Fruit fly (Drosophila melanogaster) whole organism, embryonic: ENCODE results near the gene mthl9.

Experiments
- Ada2b ChIP-seq: fragments of 200-800 bp; sonication (Bioruptor generic); IDR thresholded peaks from 2 replicates; pipeline ENCODE4 v1.3.6; 2022; ENCODE audit warnings: missing biosample characterization, missing genetic modification characterization
- Adf1 ChIP-seq: fragments of 200-800 bp; sonication (Bioruptor generic); IDR thresholded peaks from 2 replicates; pipeline ENCODE4 v1.3.6; 2022; ENCODE audit warnings: missing biosample characterization, missing genetic modification characterization
- Aef1 ChIP-seq: fragments of 200-800 bp; sonication (Bioruptor generic); IDR thresholded peaks from 3 replicates; pipeline ENCODE4 v1.3.6; 2022; ENCODE audit warnings: missing biosample characterization, missing genetic modification characterization
- Asciz ChIP-seq: fragments of 200-800 bp; sonication (Bioruptor generic); optimal IDR thresholded peaks from 2 replicates; lab custom pipeline; 2017; ENCODE audit warnings: missing biosample characterization, mild to moderate bottlenecking, missing genetic modification characterization, missing genetic modification reagents
- Bdp1 ChIP-seq: fragments of 200-800 bp; sonication (Bioruptor generic); optimal IDR thresholded peaks from 3 replicates; lab custom pipeline; 2016; ENCODE audit warnings: missing biosample characterization, missing genetic modification characterization
- CG10274 ChIP-seq: fragments of 200-800 bp; sonication (Bioruptor generic); optimal IDR thresholded peaks from 3 replicates; lab custom pipeline; 2017; ENCODE audit warnings: missing biosample characterization, mild to moderate bottlenecking, missing genetic modification characterization
- CG10321 ChIP-seq: fragments of 200-800 bp; sonication (Bioruptor generic); IDR thresholded peaks from 2 replicates; pipeline ENCODE4 v1.3.6; 2022; ENCODE audit warnings: missing biosample characterization, missing genetic modification characterization
- CG10431 ChIP-seq: fragments of 200-800 bp; sonication (Bioruptor generic); optimal IDR thresholded peaks from 3 replicates; lab custom pipeline; 2018; ENCODE audit warnings: missing biosample characterization, mild to moderate bottlenecking, missing genetic modification characterization
- CG10462 ChIP-seq: fragments of 200-800 bp; sonication (Bioruptor generic); optimal IDR thresholded peaks from 2 replicates; lab custom pipeline; 2016; ENCODE audit warnings: missing biosample characterization, missing genetic modification characterization
- CG11504 ChIP-seq: fragments of 200-800 bp; sonication (Bioruptor generic); optimal IDR thresholded peaks from 3 replicates; lab custom pipeline; 2019; ENCODE audit warnings: missing biosample characterization, mild to moderate bottlenecking, missing genetic modification characterization, moderate library complexity
- CG11695 ChIP-seq: fragments of 200-800 bp; sonication (Bioruptor generic); IDR thresholded peaks from 3 replicates; pipeline ENCODE4 v1.3.6; 2022; ENCODE audit warnings: missing biosample characterization, missing genetic modification characterization
- CG11696 ChIP-seq: fragments of 200-800 bp; sonication (Bioruptor generic); IDR thresholded peaks from 2 replicates; pipeline ENCODE4 v1.3.6; 2022; ENCODE audit warnings: missing biosample characterization, missing genetic modification characterization
- CG14667 ChIP-seq: fragments of 200-800 bp; sonication (Bioruptor generic); IDR thresholded peaks from 2 replicates; pipeline ENCODE4 v1.3.6; 2022; ENCODE audit warnings: missing biosample characterization, missing genetic modification characterization
- CG15269 ChIP-seq: fragments of 200-800 bp; sonication (Bioruptor generic); optimal IDR thresholded peaks from 2 replicates; lab custom pipeline; 2018; ENCODE audit warnings: missing biosample characterization, mild to moderate bottlenecking, missing genetic modification characterization, moderate library complexity
- CG15514 ChIP-seq: fragments of 200-800 bp; sonication (Bioruptor generic); optimal IDR thresholded peaks from 3 replicates; lab custom pipeline; 2017; ENCODE audit warnings: missing biosample characterization, missing genetic modification characterization, mild to moderate bottlenecking, moderate library complexity, missing genetic modification reagents
- CG17361 ChIP-seq: fragments of 200-800 bp; sonication (Bioruptor generic); IDR thresholded peaks from 3 replicates; pipeline ENCODE4 v1.3.6; 2022; ENCODE audit warnings: missing biosample characterization, missing genetic modification characterization
- CG17802 ChIP-seq: fragments of 200-800 bp; sonication (Bioruptor generic); optimal IDR thresholded peaks from 2 replicates; lab custom pipeline; 2018; ENCODE audit warnings: missing biosample characterization, mild to moderate bottlenecking, missing genetic modification characterization, moderate library complexity
- CG1792 ChIP-seq: fragments of 200-800 bp; sonication (Bioruptor generic); optimal IDR thresholded peaks from 2 replicates; lab custom pipeline; 2016; ENCODE audit warnings: missing biosample characterization, missing genetic modification characterization
- CG18011 ChIP-seq: fragments of 200-800 bp; sonication (Bioruptor generic); optimal IDR thresholded peaks from 2 replicates; lab custom pipeline; 2017; ENCODE audit warnings: missing biosample characterization, missing genetic modification characterization, mild to moderate bottlenecking, moderate library complexity, missing genotype
- CG2199 ChIP-seq: fragments of 200-800 bp; sonication (Bioruptor generic); IDR thresholded peaks from 3 replicates; pipeline ENCODE4 v1.3.6; 2022; ENCODE audit warnings: missing biosample characterization, missing genetic modification characterization
- CG2678 ChIP-seq: fragments of 200-800 bp; sonication (Bioruptor generic); optimal IDR thresholded peaks from 3 replicates; lab custom pipeline; 2019; ENCODE audit warnings: missing biosample characterization, mild to moderate bottlenecking, missing genetic modification characterization, moderate library complexity
- CG34376 ChIP-seq: fragments of 200-800 bp; sonication (Bioruptor generic); optimal IDR thresholded peaks from 2 replicates; lab custom pipeline; 2018; ENCODE audit warnings: missing biosample characterization, mild to moderate bottlenecking, missing genetic modification characterization
- CG4617 ChIP-seq: fragments of 200-800 bp; sonication (Bioruptor generic); optimal IDR thresholded peaks from 3 replicates; lab custom pipeline; 2016; ENCODE audit warnings: missing biosample characterization, missing genetic modification characterization, borderline replicate concordance
- CG7786 ChIP-seq: fragments of 200-800 bp; sonication (Bioruptor generic); optimal IDR thresholded peaks from 2 replicates; lab custom pipeline; 2016; ENCODE audit warnings: missing biosample characterization, missing genetic modification characterization
- CG8924 ChIP-seq: fragments of 200-800 bp; optimal IDR thresholded peaks from 3 replicates; lab custom pipeline; 2019; ENCODE audit warnings: missing biosample characterization, mild to moderate bottlenecking, missing genetic modification characterization, moderate library complexity
- CG8944 ChIP-seq: fragments of 200-800 bp; sonication (Bioruptor generic); optimal IDR thresholded peaks from 3 replicates; lab custom pipeline; 2016; ENCODE audit warnings: missing biosample characterization, missing genetic modification characterization
- CG9932 ChIP-seq: fragments of 200-800 bp; sonication (Bioruptor generic); IDR thresholded peaks from 2 replicates; pipeline ENCODE4 v1.3.6; 2022; ENCODE audit warnings: missing biosample characterization, missing genetic modification characterization
- CkIIα-i1 ChIP-seq: fragments of 200-800 bp; sonication (Bioruptor generic); IDR thresholded peaks from 2 replicates; pipeline ENCODE4 v1.3.6; 2022; ENCODE audit warnings: missing biosample characterization, missing genetic modification characterization
- CoRest ChIP-seq: fragments of 200-800 bp; sonication (Bioruptor generic); optimal IDR thresholded peaks from 3 replicates; lab custom pipeline; 2018; ENCODE audit warnings: missing biosample characterization, mild to moderate bottlenecking, missing genetic modification characterization, moderate library complexity
- Dp ChIP-seq: fragments of 200-800 bp; sonication (Bioruptor generic); optimal IDR thresholded peaks from 2 replicates; lab custom pipeline; 2018; ENCODE audit warnings: missing biosample characterization, mild to moderate bottlenecking, missing genetic modification characterization, moderate library complexity
- HLH3B ChIP-seq: fragments of 200-800 bp; sonication (Bioruptor generic); IDR thresholded peaks from 2 replicates; pipeline ENCODE4 v1.3.6; 2022; ENCODE audit warnings: missing biosample characterization, missing genetic modification characterization
- Hmr ChIP-seq: fragments of 200-800 bp; sonication (Bioruptor generic); optimal IDR thresholded peaks from 3 replicates; lab custom pipeline; 2017; ENCODE audit warnings: mild to moderate bottlenecking, missing biosample characterization, missing genetic modification reagents, missing genetic modification characterization
- Oaz ChIP-seq: fragments of 200-800 bp; sonication (Bioruptor generic); IDR thresholded peaks from 2 replicates; pipeline ENCODE4 v1.3.6; 2022; ENCODE audit warnings: missing biosample characterization, missing genetic modification characterization
- Ravus ChIP-seq: fragments of 200-800 bp; sonication (Bioruptor generic); IDR thresholded peaks from 2 replicates; pipeline ENCODE4 v1.3.6; 2022; ENCODE audit warnings: missing biosample characterization, missing genetic modification characterization
- Six4 ChIP-seq: fragments of 200-800 bp; sonication (Bioruptor generic); optimal IDR thresholded peaks from 2 replicates; lab custom pipeline; 2016; ENCODE audit warnings: missing biosample characterization, missing genetic modification characterization
- Stat92E ChIP-seq, 3 experiments: fragments of >200 bp in 2 of 3; fragments of 200-800 bp in 1 of 3; sonication (Bioruptor generic) in 1 of 3; optimal IDR thresholded peaks; 2 replicates each; lab custom pipeline; 2017 to 2019; ENCODE audit warnings: missing biosample characterization in 3 of 3, missing genetic modification characterization in 3 of 3, mild to moderate bottlenecking in 1 of 3, moderate library complexity in 1 of 3
- Taf1 ChIP-seq: fragments of 200-800 bp; sonication (Bioruptor generic); IDR thresholded peaks from 2 replicates; pipeline ENCODE4 v1.3.6; 2022; ENCODE audit warnings: missing biosample characterization, missing genetic modification characterization
- Usf ChIP-seq: fragments of 200-800 bp; sonication (Bioruptor generic); optimal IDR thresholded peaks from 2 replicates; lab custom pipeline; 2017; ENCODE audit warnings: missing genotype, missing biosample characterization, missing genetic modification characterization
- caup ChIP-seq: fragments of 200-800 bp; sonication (Bioruptor generic); optimal IDR thresholded peaks from 3 replicates; lab custom pipeline; 2017; ENCODE audit warnings: missing biosample characterization, mild to moderate bottlenecking, missing genetic modification characterization, moderate library complexity; ENCODE audit not compliant: severe bottlenecking
- chm ChIP-seq: fragments of 200-800 bp; sonication (Bioruptor generic); IDR thresholded peaks from 2 replicates; pipeline ENCODE4 v1.3.6; 2022; ENCODE audit warnings: missing biosample characterization, missing genetic modification characterization
- fd3F ChIP-seq: fragments of 200-800 bp; sonication (Bioruptor generic); optimal IDR thresholded peaks from 2 replicates; lab custom pipeline; 2018; ENCODE audit warnings: missing biosample characterization, mild to moderate bottlenecking, missing genetic modification characterization, moderate library complexity
- gro ChIP-seq: fragments of 200-800 bp; sonication (Bioruptor generic); optimal IDR thresholded peaks from 2 replicates; lab custom pipeline; 2016; ENCODE audit warnings: missing biosample characterization, missing genetic modification characterization
- gt ChIP-seq: fragments of 200-800 bp; sonication (Bioruptor generic); IDR thresholded peaks from 2 replicates; pipeline ENCODE4 v1.3.6; 2022; ENCODE audit warnings: missing biosample characterization, missing genetic modification characterization
- mirr ChIP-seq: fragments of 200-800 bp; sonication (Bioruptor generic); optimal IDR thresholded peaks from 3 replicates; lab custom pipeline; 2018; ENCODE audit warnings: missing biosample characterization, mild to moderate bottlenecking, missing genetic modification characterization
- phol ChIP-seq: fragments of 200-800 bp; sonication (Bioruptor generic); optimal IDR thresholded peaks from 3 replicates; lab custom pipeline; 2018; ENCODE audit warnings: missing biosample characterization, mild to moderate bottlenecking, missing genetic modification characterization, moderate library complexity
- ranshi ChIP-seq: fragments of 200-800 bp; sonication (Bioruptor generic); IDR thresholded peaks from 2 replicates; pipeline ENCODE4 v1.3.6; 2022; ENCODE audit warnings: missing biosample characterization, missing genetic modification characterization
- shn ChIP-seq: fragments of 200-800 bp; sonication (Bioruptor generic); optimal IDR thresholded peaks from 3 replicates; lab custom pipeline; 2016; ENCODE audit warnings: missing biosample characterization, missing genetic modification characterization
- stc ChIP-seq: fragments of 200-800 bp; sonication (Bioruptor generic); IDR thresholded peaks from 2 replicates; pipeline ENCODE4 v1.3.6; 2022; ENCODE audit warnings: missing biosample characterization, missing genetic modification characterization
- tap ChIP-seq: fragments of 200-800 bp; optimal IDR thresholded peaks from 3 replicates; lab custom pipeline; 2019; ENCODE audit warnings: missing biosample characterization, mild to moderate bottlenecking, missing genetic modification characterization, moderate library complexity
- toy ChIP-seq: fragments of 200-800 bp; sonication (Bioruptor generic); IDR thresholded peaks from 2 replicates; pipeline ENCODE4 v1.3.6; 2022; ENCODE audit warnings: missing biosample characterization, missing genetic modification characterization

The mthl9 gene

dm6 chr3L:350651-351228 is 18.6 kb upstream of the mthl9 start (continued):
- peak; percentile 66 for TF ChIP-seq Hmr (GFP tag; lab: Kevin White, UChicago)
- no peak for TF ChIP-seq CG10321 (GFP tag; lab: Robert Waterston, UW)
- peak; percentile 69 for TF ChIP-seq CG11696
- peak; percentile 88 for TF ChIP-seq CG2678 (tag; lab: Kevin White, UChicago)
- peak; percentile 56; the same call in 1 of the 2 replicates for TF ChIP-seq toy (GFP tag; lab: Robert Waterston, UW)
- peak; percentile 63 for TF ChIP-seq Oaz (GFP tag; lab: Robert Waterston, UW)
- peak; percentile 85 for TF ChIP-seq HLH3B
- no peak for TF ChIP-seq Usf (GFP tag; lab: Kevin White, UChicago)
- TF ChIP-seq Aef1 (GFP tag; lab: Robert Waterston, UW): peak; percentile 75
- TF ChIP-seq shn (GFP tag; lab: Kevin White, UChicago): no peak
- TF ChIP-seq Ravus (GFP tag; lab: Robert Waterston, UW): peak; percentile 48
- TF ChIP-seq mirr: peak; percentile 8
- no peak for TF ChIP-seq CG10274
- TF ChIP-seq gt: peak; percentile 61
- peak; percentile 55; the same call in 1 of the 2 replicates for TF ChIP-seq chm (GFP tag; lab: Robert Waterston, UW)
- peak; percentile 77 for TF ChIP-seq CG8924
- no peak for TF ChIP-seq CG10431 (GFP tag; lab: Kevin White, UChicago)
- peak; percentile 64 for TF ChIP-seq gro
- TF ChIP-seq CoRest (tag; lab: Kevin White, UChicago): peak; percentile 66
- TF ChIP-seq Adf1 (GFP tag; lab: Robert Waterston, UW): no peak
- TF ChIP-seq Ada2b: peak; percentile 84
- no peak for TF ChIP-seq CG11504
- TF ChIP-seq Stat92E (GFP tag; optimal IDR thresholded peaks at IDR 0.05; lab: Kevin White, UChicago): peak in 1 of 3 experiments; percentile 23
- TF ChIP-seq Bdp1: peak; percentile 25
- TF ChIP-seq CG15269 (tag; lab: Kevin White, UChicago): peak; percentile 79
- TF ChIP-seq CG7786 (GFP tag; lab: Kevin White, UChicago): peak; percentile 52
- TF ChIP-seq CG17361 (GFP tag; lab: Robert Waterston, UW): peak; percentile 89
- peak; percentile 76 for TF ChIP-seq stc (GFP tag; lab: Robert Waterston, UW)
- peak; percentile 17 for TF ChIP-seq Six4 (GFP tag; lab: Kevin White, UChicago)
- peak; percentile 76 for TF ChIP-seq CG14667 (GFP tag; lab: Robert Waterston, UW)
- no peak for TF ChIP-seq CG10462
- TF ChIP-seq CG8944 (GFP tag; lab: Kevin White, UChicago): peak; percentile 4
- no peak for TF ChIP-seq CkIIα-i1 (GFP tag; lab: Robert Waterston, UW)
- peak; percentile 66 for TF ChIP-seq caup (GFP tag; lab: Kevin White, UChicago)
- no peak for TF ChIP-seq CG34376
- peak; percentile 88 for TF ChIP-seq CG11695 (GFP tag; lab: Robert Waterston, UW)
- peak; percentile 88 for TF ChIP-seq ranshi (GFP tag; lab: Robert Waterston, UW)
- peak; percentile 47 for TF ChIP-seq CG1792 (GFP tag; lab: Kevin White, UChicago)
- peak; percentile 57 for TF ChIP-seq CG9932 (GFP tag; lab: Robert Waterston, UW)
- TF ChIP-seq fd3F: peak; percentile 56
- TF ChIP-seq Dp (GFP tag; lab: Kevin White, UChicago): no peak
- peak; percentile 43 for TF ChIP-seq CG15514 (GFP tag; lab: Kevin White, UChicago)
- TF ChIP-seq phol (tag; lab: Kevin White, UChicago): peak; percentile 80
- TF ChIP-seq CG18011 (GFP tag; lab: Kevin White, UChicago): no peak
- TF ChIP-seq tap (tag; lab: Kevin White, UChicago): peak; percentile 68
- TF ChIP-seq CG17802 (tag; lab: Kevin White, UChicago): peak; percentile 42
- TF ChIP-seq CG4617: peak; percentile 18
- TF ChIP-seq CG2199 (GFP tag; lab: Robert Waterston, UW): peak; percentile 54; the same call in 1 of the 3 replicates
- peak; percentile 63 for TF ChIP-seq Taf1 (GFP tag; lab: Robert Waterston, UW)
- peak; percentile 37 for TF ChIP-seq Asciz
